Worm (Caenorhabditis elegans) whole organism, L2 larva: Measurements from ENCODE around the gene clc-7.

Experiments used
- ZK546.5 ChIP-seq: sonication (generic microtip); optimal IDR thresholded peaks from 2 replicates; lab custom pipeline; 2017; ENCODE audit warnings: missing biosample characterization, missing genetic modification characterization
- ama-1 ChIP-seq: fragments of 150-350 bp; optimal IDR thresholded peaks from 2 replicates; lab custom pipeline; 2018; ENCODE audit warnings: inconsistent platforms
- elt-1 ChIP-seq: fragments of 150-350 bp; optimal IDR thresholded peaks from 2 replicates; lab custom pipeline; 2014; ENCODE audit warnings: missing biosample characterization, missing genetic modification characterization
- lin-13 ChIP-seq: fragments of 150-350 bp; optimal IDR thresholded peaks from 2 replicates; lab custom pipeline; 2014; ENCODE audit warnings: missing biosample characterization, missing genetic modification reagents, missing genetic modification characterization
- nhr-12 ChIP-seq: fragments of 150-350 bp; optimal IDR thresholded peaks from 2 replicates; lab custom pipeline; 2014; ENCODE audit warnings: missing biosample characterization, missing genetic modification characterization
- unc-39 ChIP-seq: fragments of 150-350 bp; optimal IDR thresholded peaks from 2 replicates; lab custom pipeline; 2014; ENCODE audit warnings: missing biosample characterization, missing genetic modification characterization
- zag-1 ChIP-seq: fragments of 150-350 bp; optimal IDR thresholded peaks from 2 replicates; lab custom pipeline; 2014; ENCODE audit warnings: missing biosample characterization, missing genetic modification characterization
- ztf-4 ChIP-seq: fragments of 150-350 bp; optimal IDR thresholded peaks from 2 replicates; lab custom pipeline; 2014; ENCODE audit warnings: missing biosample characterization, missing genetic modification characterization

ce11 chrX:5033868-5034267 is 34.0 kb upstream of the clc-7 start, which contains the start of gene ZC449.4:
- no peak for TF ChIP-seq ZK546.5
- TF ChIP-seq lin-13 (GFP tag; lab: Kevin White, UChicago): no peak
- no peak for TF ChIP-seq ztf-4 (tag; lab: Kevin White, UChicago)
- TF ChIP-seq zag-1: no peak
- no peak for TF ChIP-seq ama-1 (lab: Kevin White, UChicago)
- TF ChIP-seq unc-39 (tag; lab: Kevin White, UChicago): no peak
- no peak for TF ChIP-seq elt-1 (tag; lab: Kevin White, UChicago)
- no peak for TF ChIP-seq nhr-12 (tag; lab: Kevin White, UChicago)
